Worm (Caenorhabditis elegans) whole organism, L4 larva: ENCODE measurements around the gene C16C10.4.

Experiments used
- F10B5.3 ChIP-seq: sonication (generic microtip); optimal IDR thresholded peaks from 2 replicates; lab custom pipeline; 2016; ENCODE audit warnings: mild to moderate bottlenecking, missing genetic modification characterization, missing compliant biosample characterization
- F26F4.8 ChIP-seq: fragments of 200-800 bp; sonication (Bioruptor generic); conservative IDR thresholded peaks from 2 replicates; pipeline ENCODE4 v1.3.6; 2022; ENCODE audit warnings: missing genetic modification characterization, missing compliant biosample characterization
- F37D6.2 ChIP-seq: sonication (generic microtip); optimal IDR thresholded peaks from 2 replicates; lab custom pipeline; 2016; ENCODE audit warnings: mild to moderate bottlenecking, missing genetic modification characterization, missing compliant biosample characterization
- F49E8.2 ChIP-seq: sonication (generic microtip); optimal IDR thresholded peaks from 2 replicates; lab custom pipeline; 2016; ENCODE audit warnings: missing compliant biosample characterization, mild to moderate bottlenecking, missing genetic modification characterization, borderline replicate concordance
- T26A8.4 ChIP-seq: fragments of 200-800 bp; sonication (Bioruptor generic); IDR thresholded peaks from 2 replicates; pipeline ENCODE4 v1.3.6; 2022; ENCODE audit warnings: missing genetic modification characterization, missing compliant biosample characterization
- Y48G9A.11 ChIP-seq: fragments of 200-800 bp; sonication (Bioruptor generic); IDR thresholded peaks from 2 replicates; pipeline ENCODE4 v1.3.6; 2022; ENCODE audit warnings: missing genetic modification reagents, missing genetic modification characterization, missing compliant biosample characterization
- Y5F2A.4 ChIP-seq: fragments of 200-800 bp; sonication (Bioruptor generic); optimal IDR thresholded peaks from 2 replicates; lab custom pipeline; 2018; ENCODE audit warnings: mild to moderate bottlenecking, missing genetic modification characterization, missing compliant biosample characterization
- aha-1 ChIP-seq: fragments of 150-350 bp; peaks from one replicate; lab custom pipeline; 2014; ENCODE audit warnings: missing biosample characterization, missing genetic modification characterization
- ama-1 ChIP-seq: fragments of 150-350 bp; optimal IDR thresholded peaks from 2 replicates; lab custom pipeline; 2014; ENCODE audit warnings: inconsistent platforms, mixed read lengths
- arid-1 ChIP-seq: fragments of 200-800 bp; sonication (Bioruptor generic); conservative IDR thresholded peaks from 2 replicates; pipeline ENCODE4 v1.3.6; 2022; ENCODE audit warnings: missing genetic modification reagents, missing genetic modification characterization, missing compliant biosample characterization
- ceh-28 ChIP-seq: fragments of 150-350 bp; optimal IDR thresholded peaks from 2 replicates; lab custom pipeline; 2014; ENCODE audit warnings: missing biosample characterization, missing genetic modification reagents, missing genetic modification characterization
- ceh-32 ChIP-seq: sonication (generic microtip); optimal IDR thresholded peaks from 2 replicates; lab custom pipeline; 2016; ENCODE audit warnings: mild to moderate bottlenecking, missing genetic modification characterization, missing compliant biosample characterization; ENCODE audit not compliant: poor library complexity
- ceh-62 ChIP-seq: sonication (generic microtip); optimal IDR thresholded peaks from 2 replicates; lab custom pipeline; 2017; ENCODE audit warnings: missing biosample characterization, missing genetic modification characterization
- ctbp-1 ChIP-seq: fragments of 200-800 bp; sonication (Bioruptor generic); IDR thresholded peaks from 2 replicates; pipeline ENCODE4 v1.3.6; 2022; ENCODE audit warnings: missing genetic modification reagents, missing genetic modification characterization, missing compliant biosample characterization
- daf-16 ChIP-seq, 3 experiments: sonication (generic microtip); optimal IDR thresholded peaks; 2 replicates each; lab custom pipeline; 2016 to 2017; ENCODE audit warnings: missing genetic modification characterization in 3 of 3, missing genetic modification reagents in 3 of 3, mild to moderate bottlenecking in 2 of 3, missing compliant biosample characterization in 2 of 3, missing biosample characterization in 1 of 3, moderate library complexity in 1 of 3
- daf-19 ChIP-seq: fragments of 200-800 bp; sonication (Bioruptor generic); conservative IDR thresholded peaks from 2 replicates; pipeline ENCODE4 v1.3.6; 2022; ENCODE audit warnings: missing genetic modification characterization, missing compliant biosample characterization
- dpl-1 ChIP-seq: fragments of 150-350 bp; optimal IDR thresholded peaks from 2 replicates; lab custom pipeline; 2014; ENCODE audit warnings: missing biosample characterization, missing genetic modification reagents, missing genetic modification characterization
- duxl-1 ChIP-seq: sonication (generic microtip); optimal IDR thresholded peaks from 2 replicates; lab custom pipeline; 2016; ENCODE audit warnings: mild to moderate bottlenecking, missing genetic modification characterization, moderate library complexity, missing compliant biosample characterization; ENCODE audit not compliant: poor library complexity
- dve-1 ChIP-seq: sonication (generic microtip); optimal IDR thresholded peaks from 2 replicates; lab custom pipeline; 2017; ENCODE audit warnings: antibody characterized with exemption, mild to moderate bottlenecking, missing genetic modification characterization, missing compliant biosample characterization; ENCODE audit not compliant: insufficient read depth
- egl-27 ChIP-seq: sonication (generic microtip); optimal IDR thresholded peaks from 3 replicates; lab custom pipeline; 2017; ENCODE audit warnings: missing biosample characterization, missing genetic modification reagents, missing genetic modification characterization
- hif-1 ChIP-seq, 2 experiments: sonication (generic microtip); optimal IDR thresholded peaks; 2 replicates each; lab custom pipeline; 2016 to 2017; ENCODE audit warnings: missing compliant biosample characterization in 2 of 2, missing genetic modification characterization in 2 of 2, missing genetic modification reagents in 2 of 2, missing genotype in 2 of 2, mild to moderate bottlenecking in 1 of 2
- lin-1 ChIP-seq: fragments of 200-800 bp; sonication (Bioruptor generic); IDR thresholded peaks from 2 replicates; pipeline ENCODE4 v1.3.6; 2022; ENCODE audit warnings: missing genetic modification reagents, missing genetic modification characterization, missing compliant biosample characterization
- lin-38 ChIP-seq: fragments of 200-800 bp; sonication (Bioruptor generic); IDR thresholded peaks from 2 replicates; pipeline ENCODE4 v1.3.6; 2022; ENCODE audit warnings: missing genetic modification reagents, missing genetic modification characterization, missing compliant biosample characterization
- lsy-2 ChIP-seq, 2 experiments: fragments of 150-350 bp in 1 of 2; sonication (generic microtip) in 1 of 2; optimal IDR thresholded peaks; 2 replicates each; lab custom pipeline; 2014 to 2017; ENCODE audit warnings: missing biosample characterization in 2 of 2, missing genetic modification characterization in 2 of 2
- mdl-1 ChIP-seq, 2 experiments: fragments of 150-350 bp in 1 of 2; sonication (generic microtip) in 1 of 2; optimal IDR thresholded peaks; 2 replicates each; lab custom pipeline; 2014 to 2017; ENCODE audit warnings: missing biosample characterization in 2 of 2, missing genetic modification characterization in 2 of 2
- mes-2 ChIP-seq: sonication (generic microtip); optimal IDR thresholded peaks from 2 replicates; lab custom pipeline; 2016; ENCODE audit warnings: missing genotype, mild to moderate bottlenecking, missing genetic modification characterization, missing compliant biosample characterization; ENCODE audit not compliant: poor library complexity, severe bottlenecking
- nhr-102 ChIP-seq: sonication (generic microtip); optimal IDR thresholded peaks from 2 replicates; lab custom pipeline; 2016; ENCODE audit warnings: mild to moderate bottlenecking, missing genetic modification characterization, moderate library complexity, missing compliant biosample characterization
- nhr-11 ChIP-seq: fragments of 150-350 bp; optimal IDR thresholded peaks from 2 replicates; lab custom pipeline; 2014; ENCODE audit warnings: missing biosample characterization, missing genetic modification characterization
- nhr-48 ChIP-seq: sonication (generic microtip); optimal IDR thresholded peaks from 2 replicates; lab custom pipeline; 2016; ENCODE audit warnings: mild to moderate bottlenecking, missing genetic modification characterization, missing compliant biosample characterization
- nhr-6 ChIP-seq: fragments of 150-350 bp; optimal IDR thresholded peaks from 2 replicates; lab custom pipeline; 2014; ENCODE audit warnings: missing biosample characterization, missing genetic modification characterization
- nhr-77 ChIP-seq: fragments of 150-350 bp; optimal IDR thresholded peaks from 2 replicates; lab custom pipeline; 2014; ENCODE audit warnings: missing biosample characterization, missing genetic modification characterization
- pha-4 ChIP-seq, 2 experiments: fragments of 150-350 bp in 1 of 2; fragments of 200-800 bp in 1 of 2; sonication (Bioruptor generic) in 1 of 2; IDR thresholded peaks in 1 of 2; optimal IDR thresholded peaks in 1 of 2; 2 replicates each; pipeline versions ENCODE4 v1.3.6 to Lab custom; 2014 to 2022; ENCODE audit warnings: missing genetic modification characterization in 2 of 2, missing genetic modification reagents in 2 of 2, missing biosample characterization in 1 of 2, missing compliant biosample characterization in 1 of 2
- php-3 ChIP-seq: fragments of 200-800 bp; sonication (Bioruptor generic); IDR thresholded peaks from 2 replicates; pipeline ENCODE4 v1.3.6; 2022; ENCODE audit warnings: missing genetic modification reagents, missing genetic modification characterization, missing compliant biosample characterization
- rbr-2 ChIP-seq: sonication (generic microtip); optimal IDR thresholded peaks from 2 replicates; lab custom pipeline; 2016; ENCODE audit warnings: missing genotype, missing genetic modification characterization, missing compliant biosample characterization
- saeg-2 ChIP-seq: fragments of 200-800 bp; sonication (Bioruptor generic); IDR thresholded peaks from 2 replicates; pipeline ENCODE4 v1.3.6; 2022; ENCODE audit warnings: missing genetic modification reagents, missing genetic modification characterization, missing compliant biosample characterization
- set-16 ChIP-seq: fragments of 200-800 bp; sonication (Bioruptor generic); IDR thresholded peaks from 2 replicates; pipeline ENCODE4 v1.3.6; 2022; ENCODE audit warnings: missing genetic modification reagents, missing genetic modification characterization, missing compliant biosample characterization
- skn-1 ChIP-seq: fragments of 150-350 bp; optimal IDR thresholded peaks from 2 replicates; lab custom pipeline; 2014; ENCODE audit warnings: missing biosample characterization, missing genetic modification characterization
- snpc-1.2 ChIP-seq: fragments of 200-800 bp; sonication (Bioruptor generic); IDR thresholded peaks from 2 replicates; pipeline ENCODE4 v1.3.6; 2022; ENCODE audit warnings: missing genetic modification reagents, missing genetic modification characterization, missing compliant biosample characterization
- spr-1 ChIP-seq: sonication (generic microtip); optimal IDR thresholded peaks from 2 replicates; lab custom pipeline; 2016; ENCODE audit warnings: mild to moderate bottlenecking, missing genetic modification characterization, missing compliant biosample characterization
- spr-3 ChIP-seq: fragments of 200-800 bp; sonication (Bioruptor generic); optimal IDR thresholded peaks from 2 replicates; lab custom pipeline; 2018; ENCODE audit warnings: mild to moderate bottlenecking, missing genetic modification characterization, missing compliant biosample characterization
- unc-130 ChIP-seq: sonication (generic microtip); optimal IDR thresholded peaks from 2 replicates; lab custom pipeline; 2016; ENCODE audit warnings: missing genetic modification reagents, missing genetic modification characterization, missing compliant biosample characterization
- unc-62 ChIP-seq, 3 experiments: fragments of 150-350 bp in 1 of 3; sonication (generic microtip); optimal IDR thresholded peaks in 2 of 3; peaks in 1 of 3; 1 replicate in 1 of 3; 2 replicates in 2 of 3; lab custom pipeline; 2014 to 2017; ENCODE audit warnings: missing biosample characterization in 3 of 3, missing genetic modification characterization in 3 of 3, missing genetic modification reagents in 3 of 3, missing genotype in 1 of 3
- vab-7 ChIP-seq: fragments of 200-800 bp; sonication (Bioruptor generic); IDR thresholded peaks from 2 replicates; pipeline ENCODE4 v1.3.6; 2022; ENCODE audit warnings: missing genetic modification reagents, missing genetic modification characterization, missing compliant biosample characterization
- zfp-2 ChIP-seq: sonication (generic microtip); optimal IDR thresholded peaks from 2 replicates; lab custom pipeline; 2016; ENCODE audit warnings: mild to moderate bottlenecking, missing genetic modification characterization, missing compliant biosample characterization
- zfp-3 ChIP-seq: fragments of 200-800 bp; sonication (Bioruptor generic); conservative IDR thresholded peaks from 2 replicates; pipeline ENCODE4 v1.3.6; 2022; ENCODE audit warnings: missing genetic modification reagents, missing genetic modification characterization, missing compliant biosample characterization
- zip-2 ChIP-seq: fragments of 150-350 bp; optimal IDR thresholded peaks from 2 replicates; lab custom pipeline; 2014; ENCODE audit warnings: missing biosample characterization, missing genetic modification characterization
- ztf-11 ChIP-seq: fragments of 150-350 bp; optimal IDR thresholded peaks from 2 replicates; lab custom pipeline; 2014; ENCODE audit warnings: missing biosample characterization, missing genetic modification characterization
- ztf-7 ChIP-seq: fragments of 150-350 bp; optimal IDR thresholded peaks from 2 replicates; lab custom pipeline; 2014; ENCODE audit warnings: missing biosample characterization, missing genetic modification characterization

C16C10.4 gene

DNA sequence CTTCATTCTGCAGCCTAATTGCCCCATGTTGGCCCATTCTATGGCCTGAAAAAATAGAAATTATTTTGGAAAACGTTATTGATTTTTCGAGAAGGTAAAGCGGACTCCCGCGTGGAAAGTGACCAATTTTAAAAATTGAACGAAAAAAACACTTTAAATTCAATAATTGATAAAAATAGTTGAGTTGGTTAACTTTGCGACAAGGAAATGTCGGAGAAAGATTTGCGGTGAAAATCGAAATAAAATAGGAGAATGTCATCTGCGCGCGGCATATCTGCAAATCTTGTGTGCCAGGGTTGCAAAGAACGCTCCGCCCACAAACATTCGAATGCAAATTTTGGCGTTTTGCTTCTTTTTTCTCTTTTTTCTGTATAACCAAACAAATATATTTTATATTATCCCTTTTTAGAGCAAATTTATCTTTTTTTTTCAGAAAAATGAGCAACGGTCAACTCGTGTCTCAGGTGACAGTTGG, at the start of gene C16C10.4, which contains the start of gene rnf-121:
C16C10.4 (plus strand) TSS at position 434 of the 475 bp plus-strand sequence.
rnf-121 (minus strand) TSS at position 51 of the 475 bp plus-strand sequence.
- peak; percentile 50 for TF ChIP-seq ztf-7 (tag; lab: Kevin White, UChicago)
- TF ChIP-seq aha-1 (tag; lab: Kevin White, UChicago): peak; percentile 45
- TF ChIP-seq nhr-77 (tag; lab: Kevin White, UChicago): no peak
- TF ChIP-seq lsy-2 (tag; optimal IDR thresholded peaks at IDR 0.05; lab: Kevin White, UChicago): peak in 1 of 2 experiments; percentile 71
- TF ChIP-seq skn-1 (tag; lab: Kevin White, UChicago): no peak
- peak; percentile 82 for TF ChIP-seq unc-130 (GFP tag; lab: Kevin White, UChicago)
- peak; percentile 37 for TF ChIP-seq F10B5.3 (tag; lab: Kevin White, UChicago)
- TF ChIP-seq php-3: no peak
- TF ChIP-seq dpl-1 (GFP tag; lab: Kevin White, UChicago): peak; percentile 71
- TF ChIP-seq mdl-1 (tag; optimal IDR thresholded peaks at IDR 0.05; lab: Kevin White, UChicago): no peak
- TF ChIP-seq rbr-2: peak; percentile 54
- TF ChIP-seq ceh-62 (tag; lab: Kevin White, UChicago): no peak
- peak; percentile 63; the same call in 1 of the 2 replicates for TF ChIP-seq Y48G9A.11 (GFP tag; lab: Robert Waterston, UW)
- TF ChIP-seq ztf-11 (tag; lab: Kevin White, UChicago): no peak
- TF ChIP-seq Y5F2A.4 (GFP tag; lab: Kevin White, UChicago): peak; percentile 43
- TF ChIP-seq zfp-2 (tag; lab: Kevin White, UChicago): no peak
- peak; percentile 29 for TF ChIP-seq dve-1 (tag; lab: Kevin White, UChicago)
- no peak for TF ChIP-seq egl-27 (tag; lab: Kevin White, UChicago)
- TF ChIP-seq hif-1 (tag; optimal IDR thresholded peaks at IDR 0.05; lab: Kevin White, UChicago): peak in 1 of 2 experiments; percentile 36
- no peak for TF ChIP-seq unc-62 (GFP tag; optimal IDR thresholded peaks at IDR 0.05 in 1 of 2; lab: Kevin White, UChicago)
- TF ChIP-seq unc-62 (tag; optimal IDR thresholded peaks at IDR 0.05; lab: Kevin White, UChicago): no peak
- TF ChIP-seq ceh-28 (tag; lab: Kevin White, UChicago): peak; percentile 4
- TF ChIP-seq arid-1 (GFP tag; lab: Robert Waterston, UW): peak; percentile 81
- TF ChIP-seq ceh-32 (tag; lab: Kevin White, UChicago): no peak
- TF ChIP-seq zfp-3 (GFP tag; lab: Robert Waterston, UW): no peak
- TF ChIP-seq vab-7 (GFP tag; lab: Robert Waterston, UW): peak; percentile 40; the same call in 1 of the 2 replicates
- TF ChIP-seq lin-1 (GFP tag; lab: Robert Waterston, UW): no peak
- TF ChIP-seq mes-2 (tag; lab: Kevin White, UChicago): peak; percentile 95
- no peak for TF ChIP-seq nhr-11 (tag; lab: Kevin White, UChicago)
- TF ChIP-seq T26A8.4 (GFP tag; lab: Robert Waterston, UW): no peak; the same call in 1 of the 2 replicates
- TF ChIP-seq saeg-2 (GFP tag; lab: Robert Waterston, UW): no peak
- TF ChIP-seq nhr-102 (tag; lab: Kevin White, UChicago): peak; percentile 67
- TF ChIP-seq F37D6.2: peak; percentile 11
- peak; percentile 82 for TF ChIP-seq duxl-1 (tag; lab: Kevin White, UChicago)
- TF ChIP-seq lin-38: peak; percentile 74
- peak; percentile 23 for TF ChIP-seq zip-2 (tag; lab: Kevin White, UChicago)
- TF ChIP-seq daf-19 (GFP tag; lab: Robert Waterston, UW): 0 out of 2 replicates have a peak, but pooled peaks have one; percentile 54
- peak; percentile 29 for TF ChIP-seq F49E8.2
- TF ChIP-seq ctbp-1: no peak
- TF ChIP-seq F26F4.8 (GFP tag; lab: Robert Waterston, UW): no peak
- peak in 1 of 2 experiments; percentile 70 for TF ChIP-seq daf-16 (GFP tag; optimal IDR thresholded peaks at IDR 0.05; lab: Kevin White, UChicago)
- no peak for TF ChIP-seq daf-16 (tag; optimal IDR thresholded peaks at IDR 0.05; lab: Kevin White, UChicago)
- TF ChIP-seq pha-4 (GFP tag; IDR thresholded peaks at IDR 0.05; lab: Robert Waterston, UW): peak; percentile 50; the same call in 1 of the 2 replicates
- TF ChIP-seq pha-4 (tag; optimal IDR thresholded peaks at IDR 0.05; lab: Kevin White, UChicago): no peak
- TF ChIP-seq nhr-48 (tag; lab: Kevin White, UChicago): peak; percentile 30
- TF ChIP-seq ama-1 (lab: Kevin White, UChicago): peak; percentile 9
- peak; percentile 77 for TF ChIP-seq spr-1
- no peak for TF ChIP-seq set-16 (GFP tag; lab: Robert Waterston, UW)
- TF ChIP-seq spr-3 (GFP tag; lab: Kevin White, UChicago): no peak
- peak; percentile 46; the same call in 1 of the 2 replicates for TF ChIP-seq snpc-1.2
- peak; percentile 67 for TF ChIP-seq nhr-6 (tag; lab: Kevin White, UChicago)
